Worm (Caenorhabditis elegans) whole organism, young adult: ENCODE measurements around the gene F27D9.7.

Experiments
- F49E8.2 ChIP-seq: sonication (generic microtip); optimal IDR thresholded peaks from 3 replicates; lab custom pipeline; 2017; ENCODE audit warnings: missing genetic modification characterization, mild to moderate bottlenecking, missing compliant biosample characterization, antibody characterized with exemption, moderate library complexity; ENCODE audit not compliant: insufficient read depth
- ztf-18 ChIP-seq: sonication (generic microtip); optimal IDR thresholded peaks from 2 replicates; lab custom pipeline; 2016; ENCODE audit warnings: missing genotype, mild to moderate bottlenecking, missing genetic modification characterization, missing compliant biosample characterization

ce11 chrX:7627351-7627750, 43.2 kb downstream of the F27D9.7 start, which contains the start of gene nlp-61:
- TF ChIP-seq F49E8.2 (tag; lab: Kevin White, UChicago) (no peak), ztf-18 (no peak)
